Fruit fly (Drosophila melanogaster) whole organism, prepupa: ENCODE measurements around the gene Hph.
A peak's percentile ranks its signal among the peaks of the same experiment; 100 is the strongest.

ENCODE experiments used
- CG10631 ChIP-seq: fragments of 200-800 bp; sonication (Bioruptor generic); optimal IDR thresholded peaks from 2 replicates; lab custom pipeline; 2016; ENCODE audit warnings: missing biosample characterization, missing genetic modification characterization
- CG11762 ChIP-seq: fragments of 200-800 bp; sonication (Bioruptor generic); optimal IDR thresholded peaks from 3 replicates; lab custom pipeline; 2016; ENCODE audit warnings: missing biosample characterization, missing genetic modification characterization; ENCODE audit not compliant: insufficient read depth
- CG16779 ChIP-seq: fragments of 200-800 bp; sonication (Bioruptor generic); optimal IDR thresholded peaks from 3 replicates; lab custom pipeline; 2017; ENCODE audit warnings: missing biosample characterization, mild to moderate bottlenecking, missing genetic modification characterization
- CG6163 ChIP-seq: fragments of 200-800 bp; sonication (Bioruptor generic); IDR thresholded peaks from 3 replicates; pipeline ENCODE4 v1.3.6; 2022; ENCODE audit warnings: missing biosample characterization, missing genetic modification characterization
- CG6808 ChIP-seq: fragments of 200-800 bp; sonication (Bioruptor generic); optimal IDR thresholded peaks from 3 replicates; lab custom pipeline; 2017; ENCODE audit warnings: missing biosample characterization, missing genetic modification characterization, mild to moderate bottlenecking, moderate library complexity, missing genetic modification reagents
- CG7368 ChIP-seq: fragments of 200-800 bp; sonication (Bioruptor generic); optimal IDR thresholded peaks from 3 replicates; lab custom pipeline; 2016; ENCODE audit warnings: missing biosample characterization, missing genetic modification characterization
- Hr38 ChIP-seq: sonication (Bioruptor generic); optimal IDR thresholded peaks from 2 replicates; lab custom pipeline; 2016; ENCODE audit warnings: missing biosample characterization, missing genetic modification characterization
- OdsH ChIP-seq: fragments of 200-800 bp; sonication (Bioruptor generic); optimal IDR thresholded peaks from 3 replicates; lab custom pipeline; 2016; ENCODE audit warnings: missing biosample characterization, missing genetic modification characterization
- cyc ChIP-seq: fragments of 200-800 bp; sonication (Bioruptor generic); optimal IDR thresholded peaks from 3 replicates; lab custom pipeline; 2016; ENCODE audit warnings: missing biosample characterization, missing genetic modification characterization
- dsx ChIP-seq: fragments of 200-800 bp; optimal IDR thresholded peaks from 3 replicates; lab custom pipeline; 2019; ENCODE audit warnings: missing biosample characterization, mild to moderate bottlenecking, missing genetic modification characterization, moderate library complexity; ENCODE audit not compliant: poor library complexity, severe bottlenecking
- fd85E ChIP-seq: fragments of 200-800 bp; sonication (Bioruptor generic); optimal IDR thresholded peaks from 3 replicates; lab custom pipeline; 2016; ENCODE audit warnings: missing biosample characterization, missing genetic modification characterization
- spab ChIP-seq: fragments of 200-800 bp; sonication (Bioruptor generic); optimal IDR thresholded peaks from 2 replicates; lab custom pipeline; 2017; ENCODE audit warnings: missing biosample characterization, mild to moderate bottlenecking, missing genetic modification characterization, missing genetic modification reagents
- svp ChIP-seq: fragments of 200-800 bp; sonication (Bioruptor generic); peaks from one replicate; lab custom pipeline; 2016; ENCODE audit warnings: missing biosample characterization, missing genetic modification characterization

- TF ChIP-seq CG6808 (peak; percentile 6), CG6163 (GFP tag; lab: Robert Waterston, UW) (peak; percentile 79), OdsH (no peak), dsx (no peak), CG10631 (GFP tag; lab: Kevin White, UChicago) (no peak), CG11762 (GFP tag; lab: Kevin White, UChicago) (peak; percentile 27), CG16779 (no peak), CG7368 (GFP tag; lab: Kevin White, UChicago) (peak; percentile 20), fd85E (GFP tag; lab: Kevin White, UChicago) (no peak), Hr38 (GFP tag; lab: Kevin White, UChicago) (no peak), cyc (no peak), svp (peak; percentile 76), spab (GFP tag; lab: Kevin White, UChicago) (no peak)
These were observed 26.0 kb downstream of the Hph start for dm6 chr3R:5282755-5283359.
